Worm (Caenorhabditis elegans): ENCODE data around the gene C34D10.5.

Gene C34D10.5

ce11 chrX:7994486-7994885 lies 23.3 kb upstream of the C34D10.5 start:
- TF ChIP-seq lag-1 (GFP tag; IDR thresholded peaks at IDR 0.05) (no peak), B0035.1 (tag; optimal IDR thresholded peaks at IDR 0.05) (no peak), F37B4.10 (GFP tag; IDR thresholded peaks at IDR 0.05) (no peak), F33H1.4 (GFP tag; IDR thresholded peaks at IDR 0.05) (no peak), D2030.7 (GFP tag; IDR thresholded peaks at IDR 0.05) (no peak), ccch-3 (GFP tag; optimal IDR thresholded peaks at IDR 0.05) (no peak), lin-54 (GFP tag; optimal IDR thresholded peaks at IDR 0.05) (no peak), dpl-1 (GFP tag; optimal IDR thresholded peaks at IDR 0.05) (no peak), mes-4 (tag; optimal IDR thresholded peaks at IDR 0.05) (no peak), F52B5.7 (tag; optimal IDR thresholded peaks at IDR 0.05) (no peak), nfya-2 (GFP tag; IDR thresholded peaks at IDR 0.05) (no peak), B0019.2 (GFP tag; conservative IDR thresholded peaks at IDR 0.05) (no peak), ceh-91 (GFP tag; IDR thresholded peaks at IDR 0.05) (no peak), F22D6.2 (tag; optimal IDR thresholded peaks at IDR 0.05) (no peak), pbrm-1 (GFP tag; IDR thresholded peaks at IDR 0.05) (no peak), tlf-1 (GFP tag; optimal IDR thresholded peaks at IDR 0.05) (no peak), tbx-9 (tag; optimal IDR thresholded peaks at IDR 0.05; ENCODE audit: borderline replicate concordance) (no peak), madf-10 (tag; optimal IDR thresholded peaks at IDR 0.05) (no peak)

- TF ChIP-seq nhr-80 (tag; optimal IDR thresholded peaks at IDR 0.05) (peak; percentile 74), hrde-1 (tag; optimal IDR thresholded peaks at IDR 0.05; ENCODE audit: borderline replicate concordance) (no peak)
Observed at ce11 chrX:7997968-7998367, 19.9 kb upstream of the C34D10.5 start, which contains the start of gene sdpn-1. sdpn-1 (minus strand) TSS chrX:7998229.

ce11 chrX:7998942-7999341 lies 18.9 kb upstream of the C34D10.5 start:
- TF ChIP-seq nhr-80 (tag; optimal IDR thresholded peaks at IDR 0.05) (no peak), hmg-1.2 (GFP tag; IDR thresholded peaks at IDR 0.05) (no peak), ccch-3 (GFP tag; optimal IDR thresholded peaks at IDR 0.05) (no peak), lin-26 (GFP tag; IDR thresholded peaks at IDR 0.05) (0 out of 2 replicates have a peak, but pooled peaks have one; percentile 12)

- TF ChIP-seq ceh-100 (GFP tag; IDR thresholded peaks at IDR 0.05) (no peak), ZK185.1 (tag; optimal IDR thresholded peaks at IDR 0.05; ENCODE audit: poor library complexity, severe bottlenecking) (no peak), lin-26 (GFP tag; IDR thresholded peaks at IDR 0.05) (no peak), repo-1 (tag; optimal IDR thresholded peaks at IDR 0.05) (no peak), ceh-58 (GFP tag; IDR thresholded peaks at IDR 0.05) (no peak), mel-28 (tag; optimal IDR thresholded peaks at IDR 0.05; ENCODE audit: borderline replicate concordance) (no peak), B0261.1 (tag; optimal IDR thresholded peaks at IDR 0.05) (no peak), C17E4.6 (GFP tag; IDR thresholded peaks at IDR 0.05) (no peak), ztf-3 (GFP tag; optimal IDR thresholded peaks at IDR 0.05) (no peak), dpff-1 (tag; optimal IDR thresholded peaks at IDR 0.05) (no peak), zfh-2 (GFP tag; conservative IDR thresholded peaks at IDR 0.05) (no peak; the same call in 1 of the 2 replicates), atf-7 (tag; optimal IDR thresholded peaks at IDR 0.05) (no peak), F37B4.10 (GFP tag; IDR thresholded peaks at IDR 0.05) (no peak), nhr-27 (tag; optimal IDR thresholded peaks at IDR 0.05) (no peak), zim-3 (tag; optimal IDR thresholded peaks at IDR 0.05) (no peak), lir-1 (GFP tag; conservative IDR thresholded peaks at IDR 0.05) (no peak), hrde-1 (tag; optimal IDR thresholded peaks at IDR 0.05; ENCODE audit: borderline replicate concordance) (no peak), F49E8.2 (tag; optimal IDR thresholded peaks at IDR 0.05; ENCODE audit: insufficient read depth) (no peak), unc-130 (GFP tag; optimal IDR thresholded peaks at IDR 0.05) (no peak)
Observed at ce11 chrX:8003663-8004062, 14.2 kb upstream of the C34D10.5 start, which contains the start of the genes F45E1.1 and F45E1.2. F45E1.1 (plus strand) TSS chrX:8003682. F45E1.2 (plus strand) TSS chrX:8003733.
